Worm (Caenorhabditis elegans): ENCODE data around the gene C45G9.5.
A peak's percentile ranks its signal among the peaks of the same experiment; 100 is the strongest.

DNA sequence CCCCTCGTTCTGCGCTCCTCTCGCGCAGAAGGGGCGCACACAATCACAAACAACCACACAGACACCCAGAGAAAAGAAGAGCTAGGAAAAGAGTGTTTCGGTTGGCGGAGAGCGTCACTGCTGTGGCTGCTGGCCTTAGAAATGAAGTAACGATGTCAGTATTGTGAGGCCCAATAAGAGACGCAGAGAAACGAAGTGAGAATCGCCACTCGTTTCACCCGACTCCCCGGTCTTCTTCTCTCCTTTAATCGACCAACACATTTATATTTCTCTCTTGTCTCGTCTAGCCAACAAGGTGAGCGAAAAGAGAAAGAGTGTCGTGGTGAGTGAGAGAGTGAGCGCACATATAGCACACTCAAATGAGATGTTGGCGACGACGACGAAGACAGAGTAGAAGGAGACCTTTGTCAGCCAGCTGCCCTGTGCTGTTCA, 34.0 kb upstream of the C45G9.5 start:
- TF ChIP-seq egl-27 (tag; optimal IDR thresholded peaks at IDR 0.05) (no peak), snpc-4 (tag; optimal IDR thresholded peaks at IDR 0.05) (no peak), aha-1 (tag) (peak; percentile 98), pha-4 (GFP tag; IDR thresholded peaks at IDR 0.05) (peak; percentile 76; the same call in 1 of the 2 replicates), pha-4 (tag; optimal IDR thresholded peaks at IDR 0.05) (peak; percentile 16), mxl-3 (GFP tag; optimal IDR thresholded peaks at IDR 0.05) (peak; percentile 73), nhr-11 (tag; optimal IDR thresholded peaks at IDR 0.05) (peak; percentile 94), fkh-10 (GFP tag; optimal IDR thresholded peaks at IDR 0.05) (peak; percentile 70), snpc-1.2 (GFP tag; IDR thresholded peaks at IDR 0.05) (no peak), unc-39 (tag; optimal IDR thresholded peaks at IDR 0.05) (no peak), saeg-2 (GFP tag; IDR thresholded peaks at IDR 0.05) (no peak), madf-9 (GFP tag; conservative IDR thresholded peaks at IDR 0.05) (no peak), mdl-1 (tag; optimal IDR thresholded peaks at IDR 0.05) (peak; percentile 42 to 78), ces-1 (GFP tag; optimal IDR thresholded peaks at IDR 0.05) (peak; percentile 71), gei-8 (GFP tag; optimal IDR thresholded peaks at IDR 0.05) (peak; percentile 21)
